Worm (Caenorhabditis elegans) whole organism, young adult: Measurements from ENCODE around the gene toe-2.

Source experiments
- attf-6 ChIP-seq: fragments of 200-800 bp; sonication (Bioruptor generic); IDR thresholded peaks from 2 replicates; pipeline ENCODE4 v1.3.6; 2022; ENCODE audit warnings: missing genetic modification reagents, missing genetic modification characterization, missing compliant biosample characterization
- let-607 ChIP-seq, 2 experiments: fragments of 200-800 bp in 1 of 2; sonication (Bioruptor generic) in 1 of 2; sonication (generic microtip) in 1 of 2; optimal IDR thresholded peaks; 2 replicates each; lab custom pipeline; 2016 to 2018; ENCODE audit warnings: mild to moderate bottlenecking in 2 of 2, missing compliant biosample characterization in 2 of 2, missing genetic modification characterization in 2 of 2, moderate library complexity in 2 of 2, missing genotype in 1 of 2
- nhr-179 ChIP-seq: sonication (generic microtip); optimal IDR thresholded peaks from 2 replicates; lab custom pipeline; 2016; ENCODE audit warnings: mild to moderate bottlenecking, missing genetic modification characterization, missing compliant biosample characterization
- unc-62 ChIP-seq: fragments of 150-350 bp; optimal IDR thresholded peaks from 2 replicates; lab custom pipeline; 2014; ENCODE audit warnings: missing biosample characterization, missing genetic modification reagents, missing genetic modification characterization
- ztf-18 ChIP-seq: sonication (generic microtip); optimal IDR thresholded peaks from 2 replicates; lab custom pipeline; 2016; ENCODE audit warnings: missing genotype, mild to moderate bottlenecking, missing genetic modification characterization, missing compliant biosample characterization

ce11 chrII:6528629-6529028, 7.4 kb upstream of the toe-2 start, which contains the start of gene C56E6.4:
- TF ChIP-seq ztf-18 (tag; lab: Kevin White, UChicago) (no peak), attf-6 (no peak), nhr-179 (no peak), unc-62 (GFP tag; lab: Kevin White, UChicago) (no peak), let-607 (tag; optimal IDR thresholded peaks at IDR 0.05; lab: Kevin White, UChicago) (no peak)
